Worm (Caenorhabditis elegans) whole organism, late embryonic: ENCODE data around the gene fip-2.

Experiments used
- C08G9.2 ChIP-seq: sonication (generic microtip); optimal IDR thresholded peaks from 2 replicates; lab custom pipeline; 2016; ENCODE audit warnings: mild to moderate bottlenecking, missing genetic modification characterization, moderate library complexity, missing compliant biosample characterization
- F13H6.1 ChIP-seq: sonication (generic microtip); optimal IDR thresholded peaks from 2 replicates; lab custom pipeline; 2016; ENCODE audit warnings: missing genetic modification characterization, missing compliant biosample characterization
- ceh-14 ChIP-seq: sonication (generic microtip); optimal IDR thresholded peaks from 2 replicates; lab custom pipeline; 2016; ENCODE audit warnings: missing genotype, missing genetic modification characterization, missing compliant biosample characterization
- ceh-18 ChIP-seq: sonication (generic microtip); optimal IDR thresholded peaks from 2 replicates; lab custom pipeline; 2016; ENCODE audit warnings: missing genetic modification characterization, missing compliant biosample characterization
- ceh-19 ChIP-seq: fragments of 200-800 bp; sonication (Bioruptor generic); optimal IDR thresholded peaks from 2 replicates; lab custom pipeline; 2018; ENCODE audit warnings: mild to moderate bottlenecking, missing genetic modification characterization, missing compliant biosample characterization
- ceh-24 ChIP-seq: sonication (generic microtip); optimal IDR thresholded peaks from 2 replicates; lab custom pipeline; 2016; ENCODE audit warnings: mild to moderate bottlenecking, missing genetic modification characterization, missing compliant biosample characterization
- ceh-31 ChIP-seq: sonication (generic microtip); optimal IDR thresholded peaks from 2 replicates; lab custom pipeline; 2016; ENCODE audit warnings: missing genetic modification characterization, missing compliant biosample characterization
- ceh-34 ChIP-seq: sonication (generic microtip); optimal IDR thresholded peaks from 2 replicates; lab custom pipeline; 2016; ENCODE audit warnings: mild to moderate bottlenecking, missing genetic modification characterization, missing compliant biosample characterization
- ceh-45 ChIP-seq: fragments of 200-800 bp; sonication (Bioruptor generic); IDR thresholded peaks from 2 replicates; pipeline ENCODE4 v1.3.6; 2022; ENCODE audit warnings: missing genetic modification reagents, missing genetic modification characterization, missing compliant biosample characterization
- ceh-9 ChIP-seq: sonication (generic microtip); optimal IDR thresholded peaks from 2 replicates; lab custom pipeline; 2016; ENCODE audit warnings: mild to moderate bottlenecking, missing genetic modification characterization, inconsistent platforms, missing compliant biosample characterization
- che-1 ChIP-seq: sonication (generic microtip); optimal IDR thresholded peaks from 2 replicates; lab custom pipeline; 2016; ENCODE audit warnings: mild to moderate bottlenecking, missing genetic modification characterization, missing compliant biosample characterization
- dmd-4 ChIP-seq: sonication (generic microtip); optimal IDR thresholded peaks from 2 replicates; lab custom pipeline; 2016; ENCODE audit warnings: borderline replicate concordance, missing genetic modification characterization, missing compliant biosample characterization
- elt-2 ChIP-seq: sonication (generic microtip); optimal IDR thresholded peaks from 2 replicates; lab custom pipeline; 2016; ENCODE audit warnings: missing genetic modification reagents, missing genetic modification characterization, missing compliant biosample characterization
- elt-4 ChIP-seq: sonication (generic microtip); optimal IDR thresholded peaks from 2 replicates; lab custom pipeline; 2016; ENCODE audit warnings: missing genetic modification characterization, missing compliant biosample characterization
- ets-4 ChIP-seq: sonication (generic microtip); optimal IDR thresholded peaks from 2 replicates; lab custom pipeline; 2016; ENCODE audit warnings: missing genetic modification characterization, missing compliant biosample characterization
- fax-1 ChIP-seq: sonication (generic microtip); optimal IDR thresholded peaks from 2 replicates; lab custom pipeline; 2016; ENCODE audit warnings: missing genotype, missing genetic modification characterization, missing compliant biosample characterization
- hlh-6 ChIP-seq: sonication (generic microtip); optimal IDR thresholded peaks from 2 replicates; lab custom pipeline; 2016; ENCODE audit warnings: missing genotype, missing genetic modification characterization, missing compliant biosample characterization
- hlh-8 ChIP-seq: sonication (generic microtip); optimal IDR thresholded peaks from 2 replicates; lab custom pipeline; 2016; ENCODE audit warnings: missing genotype, missing genetic modification characterization, missing compliant biosample characterization
- lim-6 ChIP-seq: sonication (generic microtip); optimal IDR thresholded peaks from 2 replicates; lab custom pipeline; 2016; ENCODE audit warnings: missing genetic modification characterization, missing compliant biosample characterization
- madf-2 ChIP-seq: sonication (generic microtip); optimal IDR thresholded peaks from 2 replicates; lab custom pipeline; 2017; ENCODE audit warnings: missing genetic modification characterization, missing compliant biosample characterization
- npax-4 ChIP-seq: sonication (generic microtip); optimal IDR thresholded peaks from 2 replicates; lab custom pipeline; 2016; ENCODE audit warnings: missing genetic modification characterization, missing compliant biosample characterization
- odd-2 ChIP-seq: sonication (generic microtip); optimal IDR thresholded peaks from 2 replicates; lab custom pipeline; 2017; ENCODE audit warnings: antibody characterized with exemption, mild to moderate bottlenecking, missing genetic modification characterization, missing compliant biosample characterization
- pag-3 ChIP-seq: sonication (generic microtip); optimal IDR thresholded peaks from 2 replicates; lab custom pipeline; 2016; ENCODE audit warnings: missing compliant biosample characterization, missing genetic modification characterization, borderline replicate concordance
- pax-1 ChIP-seq: fragments of 150-350 bp; optimal IDR thresholded peaks from 2 replicates; lab custom pipeline; 2014; ENCODE audit warnings: missing biosample characterization, missing genetic modification characterization
- pha-2 ChIP-seq: sonication (generic microtip); optimal IDR thresholded peaks from 2 replicates; lab custom pipeline; 2017; ENCODE audit warnings: mild to moderate bottlenecking, missing genetic modification characterization, missing compliant biosample characterization
- pha-4 ChIP-seq: fragments of 150-350 bp; optimal IDR thresholded peaks from 2 replicates; lab custom pipeline; 2018; ENCODE audit warnings: missing biosample characterization, missing genetic modification reagents, missing genetic modification characterization
- pqm-1 ChIP-seq: sonication (generic microtip); optimal IDR thresholded peaks from 2 replicates; lab custom pipeline; 2016; ENCODE audit warnings: missing genetic modification characterization, missing compliant biosample characterization
- ref-2 ChIP-seq: sonication (generic microtip); optimal IDR thresholded peaks from 2 replicates; lab custom pipeline; 2016; ENCODE audit warnings: missing genetic modification characterization, missing compliant biosample characterization
- rnt-1 ChIP-seq: sonication (generic microtip); optimal IDR thresholded peaks from 2 replicates; lab custom pipeline; 2016; ENCODE audit warnings: missing genetic modification characterization, missing compliant biosample characterization
- sdc-2 ChIP-seq: sonication (generic microtip); optimal IDR thresholded peaks from 2 replicates; lab custom pipeline; 2016; ENCODE audit warnings: missing genotype, missing genetic modification characterization, missing compliant biosample characterization
- sox-2 ChIP-seq: fragments of 200-800 bp; sonication (Bioruptor generic); IDR thresholded peaks from 2 replicates; pipeline ENCODE4 v1.3.6; 2022; ENCODE audit warnings: missing genetic modification reagents, missing genetic modification characterization, missing compliant biosample characterization
- sox-4 ChIP-seq: sonication (generic microtip); optimal IDR thresholded peaks from 2 replicates; lab custom pipeline; 2017; ENCODE audit warnings: mild to moderate bottlenecking, missing genetic modification characterization, inconsistent platforms, missing compliant biosample characterization
- syd-9 ChIP-seq: sonication (generic microtip); optimal IDR thresholded peaks from 2 replicates; lab custom pipeline; 2016; ENCODE audit warnings: mild to moderate bottlenecking, missing genetic modification characterization, moderate library complexity, missing compliant biosample characterization
- tbx-7 ChIP-seq: sonication (generic microtip); optimal IDR thresholded peaks from 2 replicates; lab custom pipeline; 2016; ENCODE audit warnings: missing genotype, missing genetic modification characterization, missing compliant biosample characterization
- ttx-3 ChIP-seq: sonication (generic microtip); optimal IDR thresholded peaks from 2 replicates; lab custom pipeline; 2016; ENCODE audit warnings: missing genetic modification reagents, missing genetic modification characterization, missing compliant biosample characterization
- unc-3 ChIP-seq, 2 experiments: fragments of 200-800 bp in 1 of 2; sonication (Bioruptor generic) in 1 of 2; sonication (generic microtip) in 1 of 2; conservative IDR thresholded peaks in 1 of 2; optimal IDR thresholded peaks in 1 of 2; 2 replicates each; pipeline versions ENCODE4 v1.3.6 to Lab custom; 2016 to 2022; ENCODE audit warnings: missing compliant biosample characterization in 2 of 2, missing genetic modification characterization in 2 of 2, missing genetic modification reagents in 1 of 2
- unc-55 ChIP-seq: sonication (generic microtip); optimal IDR thresholded peaks from 2 replicates; lab custom pipeline; 2017; ENCODE audit warnings: missing biosample characterization, missing genetic modification reagents, missing genetic modification characterization
- zip-5 ChIP-seq: sonication (generic microtip); optimal IDR thresholded peaks from 2 replicates; lab custom pipeline; 2016; ENCODE audit warnings: missing genetic modification characterization, missing compliant biosample characterization
- ztf-16 ChIP-seq: sonication (generic microtip); optimal IDR thresholded peaks from 2 replicates; lab custom pipeline; 2017; ENCODE audit warnings: missing genetic modification characterization, missing compliant biosample characterization

The fip-2 gene

ce11 chrV:9075827-9076226, 8.0 kb downstream of the fip-2 start:
- TF ChIP-seq ceh-34 (tag; lab: Kevin White, UChicago) (no peak), odd-2 (no peak), ceh-45 (no peak), ceh-19 (GFP tag; lab: Kevin White, UChicago) (no peak), elt-4 (tag; lab: Kevin White, UChicago) (no peak), fax-1 (tag; lab: Kevin White, UChicago) (no peak), pag-3 (no peak), pha-2 (tag; lab: Kevin White, UChicago) (no peak), ceh-14 (tag; lab: Kevin White, UChicago) (no peak), ttx-3 (tag; lab: Kevin White, UChicago) (no peak), ztf-16 (tag; lab: Kevin White, UChicago) (no peak), zip-5 (tag; lab: Kevin White, UChicago) (no peak), tbx-7 (tag; lab: Kevin White, UChicago) (no peak), ceh-24 (no peak), F13H6.1 (tag; lab: Kevin White, UChicago) (no peak), pha-4 (tag; lab: Kevin White, UChicago) (no peak)

DNA sequence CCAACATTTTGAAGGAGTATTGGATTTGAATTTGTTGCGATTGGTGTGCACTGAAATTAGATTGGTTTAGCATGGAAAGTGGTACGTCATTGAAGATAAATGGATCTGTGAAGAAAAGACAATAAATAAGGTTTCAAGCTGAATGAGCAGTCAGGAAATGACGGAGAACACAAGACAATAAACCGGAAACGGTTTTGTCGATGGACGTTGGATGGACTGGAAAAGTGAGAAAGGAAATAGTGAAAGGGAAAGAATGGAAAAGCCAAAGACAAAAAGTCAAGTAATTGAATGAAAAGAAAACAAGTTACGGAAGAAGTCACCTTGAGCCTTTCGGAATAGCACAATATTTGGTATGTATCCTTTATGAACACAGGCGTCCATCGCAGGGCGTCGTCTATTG, 8.5 kb downstream of the fip-2 start, which contains the start of gene T27E4.7:
T27E4.7 (minus strand) TSS at position 50 of the 400 bp plus-strand sequence.
- TF ChIP-seq hlh-8 (no peak), C08G9.2 (tag; lab: Kevin White, UChicago) (no peak), pqm-1 (no peak), unc-55 (no peak)

DNA sequence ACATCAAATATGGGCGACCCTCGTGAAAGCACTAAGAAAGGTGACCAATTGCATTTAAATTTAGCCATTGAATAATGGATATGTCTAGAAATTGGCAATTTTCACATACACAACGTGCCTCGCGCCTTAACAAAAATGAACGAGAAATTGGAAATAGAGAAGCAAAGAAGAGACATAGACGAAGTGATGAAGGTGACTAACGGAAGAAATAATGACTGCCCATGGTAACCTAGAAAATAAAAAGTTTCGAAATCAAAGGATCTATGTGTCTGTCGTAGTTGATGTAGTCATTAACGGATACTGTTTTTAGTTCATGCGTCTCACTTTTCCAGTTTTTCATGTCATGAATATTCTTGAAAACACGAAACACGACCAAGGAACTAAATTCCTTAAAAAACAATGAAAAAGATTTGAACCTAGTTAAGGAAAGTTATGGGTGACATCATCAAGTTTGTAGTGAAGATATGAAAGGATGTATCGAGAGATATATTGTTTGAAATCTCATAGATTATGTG, 10.3 kb downstream of the fip-2 start:
- TF ChIP-seq dmd-4 (tag; lab: Kevin White, UChicago): no peak

- TF ChIP-seq elt-2 (tag; lab: Kevin White, UChicago): peak; percentile 73
- TF ChIP-seq ceh-18 (tag; lab: Kevin White, UChicago): no peak
These were observed 11.2 kb downstream of the fip-2 start for ce11 chrV:9078815-9079525.

ce11 chrV:9079965-9080432, 12.2 kb downstream of the fip-2 start:
- TF ChIP-seq elt-2 (tag; lab: Kevin White, UChicago) (peak; percentile 44), tbx-7 (tag; lab: Kevin White, UChicago) (no peak), ztf-16 (tag; lab: Kevin White, UChicago) (no peak), syd-9 (no peak), pqm-1 (no peak), npax-4 (no peak), lim-6 (tag; lab: Kevin White, UChicago) (no peak), ceh-31 (tag; lab: Kevin White, UChicago) (no peak), pax-1 (tag; lab: Kevin White, UChicago) (no peak)

DNA sequence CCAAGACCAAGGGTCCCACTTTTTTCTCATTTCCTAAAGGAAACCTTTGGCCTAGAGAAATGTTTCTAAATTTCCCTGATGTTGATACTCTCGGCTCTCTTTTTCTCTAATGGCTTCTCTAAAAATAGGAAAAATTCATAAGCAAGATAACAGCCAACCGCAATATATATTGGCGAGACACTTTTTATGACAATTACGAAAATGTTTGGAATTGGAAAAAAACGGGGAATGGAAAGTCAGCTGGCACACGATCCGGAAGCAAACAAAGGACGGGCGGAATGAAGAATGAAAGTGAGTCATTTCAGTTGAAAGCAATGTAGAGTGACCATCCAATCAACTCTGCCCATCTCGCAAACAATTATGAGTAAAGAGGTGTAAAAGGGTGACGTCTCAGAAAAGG, 13.6 kb downstream of the fip-2 start:
- TF ChIP-seq hlh-6 (tag; lab: Kevin White, UChicago): no peak
- no peak for TF ChIP-seq lim-6 (tag; lab: Kevin White, UChicago)
- no peak for TF ChIP-seq ztf-16 (tag; lab: Kevin White, UChicago)
- no peak for TF ChIP-seq ceh-31 (tag; lab: Kevin White, UChicago)
- no peak for TF ChIP-seq pax-1 (tag; lab: Kevin White, UChicago)

- TF ChIP-seq ceh-18 (tag; lab: Kevin White, UChicago) (no peak), sdc-2 (no peak), ref-2 (tag; lab: Kevin White, UChicago) (no peak), ets-4 (tag; lab: Kevin White, UChicago) (no peak), madf-2 (no peak), ceh-31 (tag; lab: Kevin White, UChicago) (no peak), rnt-1 (tag; lab: Kevin White, UChicago) (no peak), che-1 (tag; lab: Kevin White, UChicago) (no peak), ceh-24 (no peak), sox-4 (tag; lab: Kevin White, UChicago) (no peak), ceh-14 (tag; lab: Kevin White, UChicago) (no peak), ceh-34 (tag; lab: Kevin White, UChicago) (no peak), unc-3 (GFP tag; conservative IDR thresholded peaks at IDR 0.05; lab: Robert Waterston, UW) (no peak), unc-3 (tag; optimal IDR thresholded peaks at IDR 0.05; lab: Kevin White, UChicago) (no peak), pha-4 (tag; lab: Kevin White, UChicago) (no peak), ceh-9 (tag; lab: Kevin White, UChicago) (no peak), sox-2 (GFP tag; lab: Robert Waterston, UW) (no peak)
These were observed 14.6 kb downstream of the fip-2 start for ce11 chrV:9082350-9082749.
